Worm (Caenorhabditis elegans) whole organism, L1 larva: ENCODE results near the gene ptr-6.

Experiments used
- C16A3.4 ChIP-seq: fragments of 150-350 bp; optimal IDR thresholded peaks from 2 replicates; lab custom pipeline; 2014; ENCODE audit warnings: missing biosample characterization, missing genetic modification characterization
- aha-1 ChIP-seq: fragments of 150-350 bp; optimal IDR thresholded peaks from 2 replicates; lab custom pipeline; 2014; ENCODE audit warnings: missing biosample characterization, missing genetic modification characterization
- aly-2 ChIP-seq: fragments of 150-350 bp; optimal IDR thresholded peaks from 2 replicates; lab custom pipeline; 2014; ENCODE audit warnings: missing biosample characterization, missing genetic modification characterization
- ama-1 ChIP-seq: fragments of 150-350 bp; optimal IDR thresholded peaks from 2 replicates; lab custom pipeline; 2014
- blmp-1 ChIP-seq: fragments of 150-350 bp; optimal IDR thresholded peaks from 2 replicates; lab custom pipeline; 2014; ENCODE audit warnings: missing biosample characterization, missing genetic modification characterization
- ceh-82 ChIP-seq, 3 experiments: fragments of 150-350 bp in 1 of 3; sonication (generic microtip) in 2 of 3; optimal IDR thresholded peaks; 2 replicates each; lab custom pipeline; 2014 to 2017; ENCODE audit warnings: missing biosample characterization in 3 of 3, missing genetic modification characterization in 3 of 3
- dpl-1 ChIP-seq, 3 experiments: fragments of 150-350 bp in 2 of 3; sonication (generic microtip) in 1 of 3; optimal IDR thresholded peaks; 2 replicates each; lab custom pipeline; 2014 to 2017; ENCODE audit warnings: missing biosample characterization in 3 of 3, missing genetic modification characterization in 3 of 3, missing genetic modification reagents in 3 of 3
- dsc-1 ChIP-seq: sonication (generic microtip); optimal IDR thresholded peaks from 2 replicates; lab custom pipeline; 2016; ENCODE audit warnings: mild to moderate bottlenecking, missing genetic modification characterization, missing compliant biosample characterization
- efl-1 ChIP-seq, 4 experiments: fragments of 150-350 bp; optimal IDR thresholded peaks in 3 of 4; peaks in 1 of 4; 1 replicate in 1 of 4; 2 replicates in 3 of 4; lab custom pipeline; 2014; ENCODE audit warnings: missing biosample characterization in 2 of 4, missing genetic modification characterization in 2 of 4, missing genetic modification reagents in 2 of 4
- egl-13 ChIP-seq: sonication (generic microtip); optimal IDR thresholded peaks from 2 replicates; lab custom pipeline; 2016; ENCODE audit warnings: missing genotype, missing genetic modification reagents, missing genetic modification characterization, missing compliant biosample characterization
- elt-3 ChIP-seq, 6 experiments: fragments of 150-350 bp in 1 of 6; sonication (generic microtip); optimal IDR thresholded peaks; 2 replicates each; lab custom pipeline; 2017 to 2018; ENCODE audit warnings: missing biosample characterization in 6 of 6, missing genetic modification characterization in 6 of 6, inconsistent platforms in 1 of 6
- fkh-8 ChIP-seq: sonication (generic microtip); optimal IDR thresholded peaks from 2 replicates; lab custom pipeline; 2016; ENCODE audit warnings: mild to moderate bottlenecking, missing genetic modification characterization, missing compliant biosample characterization
- grh-1 ChIP-seq: fragments of 200-800 bp; sonication (Bioruptor generic); IDR thresholded peaks from 2 replicates; pipeline ENCODE4 v1.3.6; 2022; ENCODE audit warnings: missing genetic modification reagents, missing genetic modification characterization, missing compliant biosample characterization
- hpl-2 ChIP-seq: fragments of 150-350 bp; optimal IDR thresholded peaks from 2 replicates; lab custom pipeline; 2014; ENCODE audit warnings: missing biosample characterization, missing genetic modification reagents, missing genetic modification characterization
- irx-1 ChIP-seq: sonication (generic microtip); optimal IDR thresholded peaks from 2 replicates; lab custom pipeline; 2016; ENCODE audit warnings: missing genetic modification characterization, missing compliant biosample characterization
- jun-1 ChIP-seq: fragments of 150-350 bp; optimal IDR thresholded peaks from 2 replicates; lab custom pipeline; 2014; ENCODE audit warnings: missing biosample characterization, missing genetic modification reagents, missing genetic modification characterization
- lin-14 ChIP-seq: fragments of 200-800 bp; sonication (Bioruptor generic); optimal IDR thresholded peaks from 2 replicates; lab custom pipeline; 2018; ENCODE audit warnings: mild to moderate bottlenecking, missing genetic modification characterization, moderate library complexity, missing compliant biosample characterization
- lin-15B ChIP-seq: fragments of 150-350 bp; sonication (generic microtip); optimal IDR thresholded peaks from 3 replicates; lab custom pipeline; 2014; ENCODE audit warnings: missing biosample characterization, missing genetic modification characterization
- lin-39 ChIP-seq: fragments of 150-350 bp; optimal IDR thresholded peaks from 2 replicates; lab custom pipeline; 2014; ENCODE audit warnings: missing biosample characterization, missing genetic modification reagents, missing genetic modification characterization
- lir-3 ChIP-seq: sonication (generic microtip); optimal IDR thresholded peaks from 2 replicates; lab custom pipeline; 2016; ENCODE audit warnings: mild to moderate bottlenecking, missing genetic modification characterization, moderate library complexity, missing compliant biosample characterization; ENCODE audit not compliant: poor library complexity
- lsy-2 ChIP-seq, 2 experiments: fragments of 150-350 bp; optimal IDR thresholded peaks; 2 replicates each; lab custom pipeline; 2014; ENCODE audit warnings: missing biosample characterization in 2 of 2, missing genetic modification characterization in 2 of 2
- mab-9 ChIP-seq: fragments of 200-800 bp; sonication (Bioruptor generic); IDR thresholded peaks from 2 replicates; pipeline ENCODE4 v1.3.6; 2022; ENCODE audit warnings: missing genetic modification reagents, missing genetic modification characterization, missing compliant biosample characterization
- mep-1 ChIP-seq: fragments of 150-350 bp; optimal IDR thresholded peaks from 2 replicates; lab custom pipeline; 2014; ENCODE audit warnings: missing biosample characterization, missing genetic modification characterization
- nhr-12 ChIP-seq: sonication (generic microtip); optimal IDR thresholded peaks from 2 replicates; lab custom pipeline; 2017; ENCODE audit warnings: missing biosample characterization, missing genetic modification characterization
- nhr-20 ChIP-seq: sonication (generic microtip); optimal IDR thresholded peaks from 2 replicates; lab custom pipeline; 2016; ENCODE audit warnings: mild to moderate bottlenecking, missing genetic modification characterization, missing compliant biosample characterization
- nhr-47 ChIP-seq: sonication (generic microtip); optimal IDR thresholded peaks from 2 replicates; lab custom pipeline; 2016; ENCODE audit warnings: mild to moderate bottlenecking, missing genetic modification characterization, moderate library complexity, missing compliant biosample characterization
- nhr-71 ChIP-seq: sonication (generic microtip); optimal IDR thresholded peaks from 2 replicates; lab custom pipeline; 2016; ENCODE audit warnings: mild to moderate bottlenecking, missing genetic modification characterization, moderate library complexity, missing compliant biosample characterization
- nhr-76 ChIP-seq: sonication (generic microtip); optimal IDR thresholded peaks from 2 replicates; lab custom pipeline; 2017; ENCODE audit warnings: missing biosample characterization, missing genetic modification characterization
- nhr-77 ChIP-seq: fragments of 150-350 bp; optimal IDR thresholded peaks from 2 replicates; lab custom pipeline; 2014; ENCODE audit warnings: missing biosample characterization, missing genetic modification characterization
- nhr-84 ChIP-seq: sonication (generic microtip); optimal IDR thresholded peaks from 2 replicates; lab custom pipeline; 2017; ENCODE audit warnings: missing biosample characterization, missing genetic modification characterization
- nhr-85 ChIP-seq: sonication (generic microtip); peaks from one replicate; lab custom pipeline; 2016; ENCODE audit warnings: missing genetic modification characterization, inconsistent platforms, missing compliant biosample characterization
- pax-3 ChIP-seq: fragments of 200-800 bp; sonication (Bioruptor generic); optimal IDR thresholded peaks from 2 replicates; lab custom pipeline; 2018; ENCODE audit warnings: mild to moderate bottlenecking, missing genetic modification characterization, moderate library complexity, missing compliant biosample characterization
- skn-1 ChIP-seq: fragments of 150-350 bp; optimal IDR thresholded peaks from 2 replicates; lab custom pipeline; 2014; ENCODE audit warnings: missing biosample characterization, missing genetic modification characterization
- snu-23 ChIP-seq: sonication (generic microtip); optimal IDR thresholded peaks from 2 replicates; lab custom pipeline; 2016; ENCODE audit warnings: missing genetic modification characterization, missing compliant biosample characterization
- unc-30 ChIP-seq: sonication (generic microtip); optimal IDR thresholded peaks from 2 replicates; lab custom pipeline; 2017; ENCODE audit warnings: missing biosample characterization, missing genetic modification characterization
- unc-98 ChIP-seq: fragments of 200-800 bp; sonication (Bioruptor generic); IDR thresholded peaks from 2 replicates; pipeline ENCODE4 v1.3.6; 2022; ENCODE audit warnings: missing genetic modification characterization, missing compliant biosample characterization
- vab-15 ChIP-seq: sonication (generic microtip); optimal IDR thresholded peaks from 2 replicates; lab custom pipeline; 2017; ENCODE audit warnings: missing genotype, mild to moderate bottlenecking, missing genetic modification characterization, missing compliant biosample characterization
- zag-1 ChIP-seq: fragments of 150-350 bp; optimal IDR thresholded peaks from 2 replicates; lab custom pipeline; 2014; ENCODE audit warnings: missing biosample characterization, missing genetic modification characterization

The ptr-6 gene

DNA sequence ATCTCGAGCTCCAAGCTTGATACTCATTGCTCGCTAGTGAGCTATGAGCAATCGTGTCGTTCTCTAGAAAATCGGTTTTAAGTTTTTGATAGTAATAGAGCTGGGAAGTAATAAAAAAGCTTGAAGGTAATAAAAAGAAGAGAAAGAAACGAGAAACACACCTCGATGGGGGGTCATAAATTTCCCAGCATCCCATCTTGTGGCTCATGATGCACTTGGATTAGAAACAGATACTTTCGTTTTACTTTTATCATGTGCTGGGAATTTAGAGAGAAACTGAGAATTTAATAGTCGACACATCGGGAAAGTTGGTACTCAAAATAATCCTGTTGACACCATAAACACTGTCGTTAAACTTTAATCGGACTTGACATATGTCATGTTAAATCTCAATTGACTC, 26.0 kb downstream of the ptr-6 start (continued):
- no peak for TF ChIP-seq zag-1
- TF ChIP-seq C16A3.4 (tag; lab: Kevin White, UChicago), result peak; percentile 2
- no peak for TF ChIP-seq nhr-77 (tag; lab: Kevin White, UChicago)
- no peak for TF ChIP-seq pax-3 (tag; lab: Kevin White, UChicago)
- TF ChIP-seq skn-1 (tag; lab: Kevin White, UChicago), result no peak
- no peak for TF ChIP-seq nhr-12 (tag; lab: Kevin White, UChicago)
- no peak for TF ChIP-seq grh-1
- TF ChIP-seq nhr-84 (tag; lab: Kevin White, UChicago), result no peak

DNA sequence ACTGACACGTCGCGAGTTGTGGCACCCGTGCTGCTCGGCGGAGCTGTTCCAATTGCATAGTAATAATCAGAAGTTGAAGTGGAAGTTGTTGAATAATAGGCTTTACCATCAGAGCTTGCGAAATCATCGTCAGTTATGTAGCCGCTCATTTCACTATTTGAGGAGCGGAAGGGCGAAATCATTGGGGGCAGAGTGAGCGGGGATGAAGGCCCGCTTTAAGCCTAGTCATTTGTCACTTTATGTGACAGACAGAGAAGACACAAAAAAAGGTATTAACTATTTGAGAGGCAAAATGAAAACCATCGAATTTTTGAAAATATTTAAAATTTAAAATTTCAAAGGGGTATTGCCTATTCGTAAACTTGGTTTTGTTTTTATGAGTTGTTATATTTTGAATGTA, 28.3 kb downstream of the ptr-6 start:
- TF ChIP-seq efl-1 (optimal IDR thresholded peaks at IDR 0.05; lab: Kevin White, UChicago), result no peak
- peak in 1 of 2 experiments; percentile 58 for TF ChIP-seq efl-1 (GFP tag; optimal IDR thresholded peaks at IDR 0.05 in 1 of 2; lab: Kevin White, UChicago)
- TF ChIP-seq irx-1, result no peak
- TF ChIP-seq unc-98 (GFP tag; lab: Robert Waterston, UW), result no peak
- no peak for TF ChIP-seq unc-30 (tag; lab: Kevin White, UChicago)
- no peak for TF ChIP-seq vab-15 (tag; lab: Kevin White, UChicago)
- no peak for TF ChIP-seq lir-3 (tag; lab: Kevin White, UChicago)
- no peak for TF ChIP-seq zag-1

DNA sequence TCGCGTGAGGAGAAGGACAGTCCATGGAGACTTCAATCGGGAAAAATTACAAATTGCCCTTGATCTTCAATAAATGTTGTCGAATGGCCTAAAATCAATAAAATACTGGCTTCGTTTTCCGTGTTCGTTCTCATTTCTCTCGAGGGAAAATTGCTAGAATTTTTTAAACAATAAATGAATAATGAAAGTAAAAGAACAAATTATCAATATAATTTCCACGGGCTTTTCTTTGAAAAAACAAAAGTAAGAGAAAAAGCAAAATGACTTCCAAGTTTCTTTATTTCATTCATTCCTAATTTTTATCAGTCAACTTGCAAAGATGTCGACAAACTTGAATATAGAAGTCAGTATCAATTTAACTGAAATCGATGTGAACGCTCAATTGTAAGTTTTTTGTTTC, 34.0 kb downstream of the ptr-6 start, which contains the start of gene C34F11.1:
TSS of gene C34F11.1 (plus strand) at position 301 of the 400 bp plus-strand sequence.
- TF ChIP-seq dpl-1 (GFP tag; optimal IDR thresholded peaks at IDR 0.05; lab: Kevin White, UChicago), result no peak
- TF ChIP-seq lin-15B (tag; lab: Kevin White, UChicago), result no peak
- no peak for TF ChIP-seq aha-1 (tag; lab: Kevin White, UChicago)
- TF ChIP-seq fkh-8 (tag; lab: Kevin White, UChicago), result no peak
- TF ChIP-seq jun-1 (tag; lab: Kevin White, UChicago), result no peak
- TF ChIP-seq, all 84 proteins: peak for 0

DNA sequence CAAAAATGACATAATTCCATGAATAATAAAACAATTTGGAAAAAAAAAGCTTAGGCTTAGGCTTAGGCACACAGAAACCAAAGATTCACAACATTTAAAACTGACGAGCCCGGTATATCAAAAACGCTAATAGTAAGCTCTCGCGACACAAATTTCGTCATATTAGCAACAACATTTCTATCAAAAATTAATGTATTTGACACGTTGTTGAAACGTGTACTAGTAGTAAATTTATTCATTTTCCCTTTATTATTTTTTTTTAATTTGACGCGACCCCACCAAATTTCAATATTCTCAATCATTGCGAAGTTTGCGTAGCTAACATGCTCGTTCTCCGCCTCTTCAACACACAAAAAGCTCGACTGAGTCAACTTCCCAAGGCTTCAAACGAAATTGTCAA, 34.7 kb downstream of the ptr-6 start, which contains the start of gene C34F11.2:
TSS of gene C34F11.2 (plus strand) at position 301 of the 400 bp plus-strand sequence.
- TF ChIP-seq nhr-47 (no peak), aly-2 (no peak), lin-14 (GFP tag; lab: Kevin White, UChicago) (no peak), vab-15 (tag; lab: Kevin White, UChicago) (no peak), nhr-77 (tag; lab: Kevin White, UChicago) (no peak), egl-13 (tag; lab: Kevin White, UChicago) (no peak), ama-1 (lab: Kevin White, UChicago) (no peak), ceh-82 (tag; optimal IDR thresholded peaks at IDR 0.05; lab: Kevin White, UChicago) (no peak)

DNA sequence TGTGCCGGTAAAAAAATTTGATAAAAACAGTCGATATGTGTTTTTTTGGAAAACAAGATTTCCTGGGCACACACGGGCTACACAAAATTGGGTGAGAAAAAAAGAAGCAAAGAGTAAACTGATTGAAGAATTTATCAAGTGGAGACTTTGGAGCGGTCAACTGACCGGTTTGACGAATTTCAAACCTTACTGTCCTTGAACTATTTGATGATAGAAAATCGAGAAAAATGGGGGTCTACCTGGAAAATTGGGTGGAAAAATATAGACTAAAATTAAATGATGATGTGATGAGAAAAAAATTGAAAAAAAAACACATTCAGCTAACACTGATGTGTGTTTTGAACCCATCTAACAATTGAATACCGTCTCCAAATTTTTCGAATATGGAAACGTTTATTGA, 35.8 kb downstream of the ptr-6 start, which contains the start of gene C34F11.8:
TSS of gene C34F11.8 (minus strand) at position 135 of the 400 bp plus-strand sequence.
- TF ChIP-seq C16A3.4 (tag; lab: Kevin White, UChicago), result peak; percentile 15
- TF ChIP-seq nhr-85 (tag; lab: Kevin White, UChicago), result peak; percentile 90
- peak; percentile 56 for TF ChIP-seq nhr-20
- peak; percentile 58 for TF ChIP-seq nhr-71
- peak; percentile 10 for TF ChIP-seq blmp-1 (tag; lab: Kevin White, UChicago)
- no peak for TF ChIP-seq nhr-76 (tag; lab: Kevin White, UChicago)
- no peak for TF ChIP-seq mab-9 (GFP tag; lab: Robert Waterston, UW)
- TF ChIP-seq mep-1 (tag; lab: Kevin White, UChicago), result peak; percentile 11
- no peak for TF ChIP-seq zag-1
- TF ChIP-seq snu-23 (GFP tag; lab: Kevin White, UChicago), result peak; percentile 27
- TF ChIP-seq lsy-2 (tag; optimal IDR thresholded peaks at IDR 0.05; lab: Kevin White, UChicago), result peak in 1 of 2 experiments; percentile 14
- TF ChIP-seq hpl-2 (GFP tag; lab: Kevin White, UChicago), result no peak
- TF ChIP-seq lin-14 (GFP tag; lab: Kevin White, UChicago), result peak; percentile 50
- TF ChIP-seq grh-1, result peak; percentile 38; the same call in 1 of the 2 replicates
- TF ChIP-seq lin-39 (tag; lab: Kevin White, UChicago), result no peak
- TF ChIP-seq dsc-1 (tag; lab: Kevin White, UChicago), result no peak
- peak in 2 of 6 experiments; percentile 38 to 78 for TF ChIP-seq elt-3 (tag; optimal IDR thresholded peaks at IDR 0.05; lab: Kevin White, UChicago)
